Fruit fly (Drosophila melanogaster): ENCODE measurements around the gene Usp2.

Usp2 gene

DNA sequence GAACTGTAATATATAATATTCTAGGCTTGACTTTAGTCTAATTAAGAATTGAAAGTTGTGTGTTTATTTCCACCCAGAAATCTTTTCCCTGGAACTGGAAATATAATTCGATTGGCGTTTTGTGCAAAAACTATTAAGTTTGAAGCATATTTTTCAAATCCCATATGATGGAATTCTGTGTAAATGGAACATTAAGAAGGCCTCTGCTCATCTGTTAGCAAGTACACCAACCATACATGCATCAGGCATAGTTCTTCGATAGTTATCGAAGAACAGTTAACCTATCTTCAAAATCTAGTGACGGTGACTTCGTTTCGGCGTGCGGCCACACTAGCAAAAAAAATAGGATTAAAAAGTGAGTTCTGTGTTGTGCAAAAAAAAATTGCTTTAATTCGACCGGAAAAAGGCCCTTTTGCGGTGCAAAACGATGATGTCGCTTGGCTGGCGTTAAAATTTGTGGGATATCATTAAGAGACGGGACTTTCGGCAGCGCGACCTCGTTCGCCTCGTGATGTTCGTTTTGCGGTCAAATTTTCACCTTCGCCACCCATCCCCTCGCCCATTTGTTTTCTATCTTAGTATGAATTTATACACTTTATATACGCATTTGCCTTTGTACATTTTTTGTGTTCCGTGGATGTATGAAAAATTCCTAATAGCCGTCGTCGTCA is at the start of gene Usp2 (continued):
- TF ChIP-seq CG30431 (GFP tag; optimal IDR thresholded peaks at IDR 0.05) = no peak
- no peak for TF ChIP-seq schlank (tag; optimal IDR thresholded peaks at IDR 0.05)
- peak; percentile 36 for TF ChIP-seq unc-4 (GFP tag; IDR thresholded peaks at IDR 0.05; ENCODE audit: partially characterized antibody)
- TF ChIP-seq dpn (GFP tag; optimal IDR thresholded peaks at IDR 0.05) = peak in 1 of 2 experiments; percentile 12
- peak; percentile 12 for TF ChIP-seq Max (GFP tag; optimal IDR thresholded peaks at IDR 0.05)
- TF ChIP-seq abd-A (tag; optimal IDR thresholded peaks at IDR 0.05) = no peak
- TF ChIP-seq PHDP (tag; optimal IDR thresholded peaks at IDR 0.05) = peak; percentile 9
- peak; percentile 43; the same call in 1 of the 2 replicates for TF ChIP-seq rib (GFP tag; IDR thresholded peaks at IDR 0.05)
- peak; percentile 69 for TF ChIP-seq CG4617 (GFP tag; optimal IDR thresholded peaks at IDR 0.05; ENCODE audit: borderline replicate concordance)
- TF ChIP-seq Abd-B (GFP tag; optimal IDR thresholded peaks at IDR 0.05) = no peak
- TF ChIP-seq crol (GFP tag; IDR thresholded peaks at IDR 0.05) = peak; percentile 74
- peak; percentile 84 for TF ChIP-seq bigmax (GFP tag; optimal IDR thresholded peaks at IDR 0.05)
- TF ChIP-seq Sox100B (GFP tag; optimal IDR thresholded peaks at IDR 0.05) = no peak
- peak; percentile 38; the same call in 1 of the 3 replicates for TF ChIP-seq CG14860 (GFP tag; IDR thresholded peaks at IDR 0.05; ENCODE audit: partially characterized antibody)
- TF ChIP-seq chinmo (GFP tag; IDR thresholded peaks at IDR 0.05; ENCODE audit: partially characterized antibody) = 0 out of 4 replicates have a peak, but pooled peaks have one; percentile 46
- 0 out of 2 replicates have a peak, but pooled peaks have one; percentile 11 for TF ChIP-seq HLH3B (GFP tag; IDR thresholded peaks at IDR 0.05)
- TF ChIP-seq bbx (GFP tag; IDR thresholded peaks at IDR 0.05; ENCODE audit: partially characterized antibody) = peak; percentile 74
- no peak for TF ChIP-seq Chrac-16 (GFP tag; optimal IDR thresholded peaks at IDR 0.05)
- TF ChIP-seq sisA (GFP tag; IDR thresholded peaks at IDR 0.05) = peak; percentile 13; the same call in 1 of the 2 replicates
- TF ChIP-seq zfh2 (GFP tag; optimal IDR thresholded peaks at IDR 0.05) = peak; percentile 5
- TF ChIP-seq Trl (optimal IDR thresholded peaks at IDR 0.05) = no peak
- peak; percentile 8 for TF ChIP-seq Trl (GFP tag; optimal IDR thresholded peaks at IDR 0.05)
- peak; percentile 23 for TF ChIP-seq CG2712 (tag; optimal IDR thresholded peaks at IDR 0.05)
- no peak for TF ChIP-seq jing (GFP tag; optimal IDR thresholded peaks at IDR 0.05)
- no peak for TF ChIP-seq CG17385 (GFP tag; optimal IDR thresholded peaks at IDR 0.05)
- TF ChIP-seq CG12769 (tag; optimal IDR thresholded peaks at IDR 0.05) = no peak
- TF ChIP-seq sens (GFP tag) = peak; percentile 78
- peak; percentile 68 for TF ChIP-seq CG9797 (GFP tag; optimal IDR thresholded peaks at IDR 0.05)
- peak; percentile 67 for TF ChIP-seq Scr (GFP tag; IDR thresholded peaks at IDR 0.05; ENCODE audit: partially characterized antibody)
- no peak for TF ChIP-seq ATbp (GFP tag; optimal IDR thresholded peaks at IDR 0.05)
- TF ChIP-seq CG11247 (GFP tag; IDR thresholded peaks at IDR 0.05) = no peak
- TF ChIP-seq Rx (GFP tag; IDR thresholded peaks at IDR 0.05) = no peak
- no peak for TF ChIP-seq Dip3 (GFP tag; optimal IDR thresholded peaks at IDR 0.05)
- peak; percentile 17 for TF ChIP-seq zen (tag; optimal IDR thresholded peaks at IDR 0.05)
- TF ChIP-seq hb (GFP tag; IDR thresholded peaks at IDR 0.05; ENCODE audit: partially characterized antibody) = peak; percentile 63
- peak; percentile 7 for TF ChIP-seq CG9817 (tag; optimal IDR thresholded peaks at IDR 0.05)
- TF ChIP-seq slbo (GFP tag; IDR thresholded peaks at IDR 0.05) = peak; percentile 37
- peak; percentile 59 for TF ChIP-seq CG9932 (GFP tag; IDR thresholded peaks at IDR 0.05)
- TF ChIP-seq sob (GFP tag; IDR thresholded peaks at IDR 0.05) = 0 out of 2 replicates have a peak, but pooled peaks have one; percentile 8
- TF ChIP-seq CG2129 (GFP tag; IDR thresholded peaks at IDR 0.05; ENCODE audit: partially characterized antibody) = peak; percentile 27; the same call in 1 of the 2 replicates
- peak; percentile 58 for TF ChIP-seq CG15514 (GFP tag; optimal IDR thresholded peaks at IDR 0.05)
- TF ChIP-seq Sry-β (GFP tag; optimal IDR thresholded peaks at IDR 0.05) = no peak
- TF ChIP-seq mam (GFP tag; optimal IDR thresholded peaks at IDR 0.05) = peak; percentile 27
- TF ChIP-seq fd64A (GFP tag; optimal IDR thresholded peaks at IDR 0.05) = no peak
- TF ChIP-seq CG33557 (GFP tag; optimal IDR thresholded peaks at IDR 0.05) = no peak
- peak; percentile 96 for TF ChIP-seq CG3995 (GFP tag; optimal IDR thresholded peaks at IDR 0.05)
- TF ChIP-seq CG13775 (GFP tag; optimal IDR thresholded peaks at IDR 0.05) = no peak
- 0 out of 2 replicates have a peak, but pooled peaks have one; percentile 35 for TF ChIP-seq CG1024 (GFP tag; IDR thresholded peaks at IDR 0.05)
- TF ChIP-seq CG9727 (GFP tag; optimal IDR thresholded peaks at IDR 0.05) = no peak
